Fruit fly (Drosophila melanogaster) whole organism, embryonic: ENCODE data around the gene CG4267.
A peak's percentile ranks its signal among the peaks of the same experiment; 100 is the strongest.

Experiments used
- Ada2b ChIP-seq: fragments of 200-800 bp; sonication (Bioruptor generic); IDR thresholded peaks from 2 replicates; pipeline ENCODE4 v1.3.6; 2022; ENCODE audit warnings: missing biosample characterization, missing genetic modification characterization
- BEAF-32 ChIP-seq: fragments of 200-800 bp; sonication (Bioruptor generic); optimal IDR thresholded peaks from 3 replicates; lab custom pipeline; 2017; ENCODE audit warnings: missing biosample characterization, missing genetic modification characterization, mild to moderate bottlenecking, moderate library complexity, missing genetic modification reagents
- CG10147 ChIP-seq: fragments of 200-800 bp; sonication (Bioruptor generic); optimal IDR thresholded peaks from 2 replicates; lab custom pipeline; 2019; ENCODE audit warnings: missing biosample characterization, mild to moderate bottlenecking, missing genetic modification characterization, moderate library complexity
- CG10274 ChIP-seq: fragments of 200-800 bp; sonication (Bioruptor generic); optimal IDR thresholded peaks from 3 replicates; lab custom pipeline; 2017; ENCODE audit warnings: missing biosample characterization, mild to moderate bottlenecking, missing genetic modification characterization
- CG10462 ChIP-seq: fragments of 200-800 bp; sonication (Bioruptor generic); optimal IDR thresholded peaks from 2 replicates; lab custom pipeline; 2016; ENCODE audit warnings: missing biosample characterization, missing genetic modification characterization
- CG11504 ChIP-seq: fragments of 200-800 bp; sonication (Bioruptor generic); optimal IDR thresholded peaks from 3 replicates; lab custom pipeline; 2019; ENCODE audit warnings: missing biosample characterization, mild to moderate bottlenecking, missing genetic modification characterization, moderate library complexity
- CG11695 ChIP-seq: fragments of 200-800 bp; sonication (Bioruptor generic); IDR thresholded peaks from 3 replicates; pipeline ENCODE4 v1.3.6; 2022; ENCODE audit warnings: missing biosample characterization, missing genetic modification characterization
- CG12659 ChIP-seq: fragments of 200-800 bp; sonication (Bioruptor generic); optimal IDR thresholded peaks from 3 replicates; lab custom pipeline; 2017; ENCODE audit warnings: mild to moderate bottlenecking, missing biosample characterization, missing genetic modification reagents, missing genetic modification characterization
- CG12769 ChIP-seq: fragments of 200-800 bp; sonication (Bioruptor generic); optimal IDR thresholded peaks from 2 replicates; lab custom pipeline; 2019; ENCODE audit warnings: missing biosample characterization, mild to moderate bottlenecking, missing genetic modification characterization, moderate library complexity
- CG14050 ChIP-seq: fragments of 200-800 bp; sonication (Bioruptor generic); IDR thresholded peaks from 3 replicates; pipeline ENCODE4 v1.3.6; 2022; ENCODE audit warnings: missing biosample characterization, missing genetic modification characterization
- CG14710 ChIP-seq: fragments of 200-800 bp; sonication (Bioruptor generic); optimal IDR thresholded peaks from 3 replicates; lab custom pipeline; 2019; ENCODE audit warnings: missing biosample characterization, mild to moderate bottlenecking, missing genetic modification characterization, moderate library complexity
- CG2889 ChIP-seq: fragments of 200-800 bp; sonication (Bioruptor generic); IDR thresholded peaks from 3 replicates; pipeline ENCODE4 v1.3.6; 2022; ENCODE audit warnings: missing biosample characterization, missing genetic modification characterization
- CG31224 ChIP-seq: fragments of 200-800 bp; sonication (Bioruptor generic); IDR thresholded peaks from 2 replicates; pipeline ENCODE4 v1.3.6; 2022; ENCODE audit warnings: missing biosample characterization, missing genetic modification characterization
- CG31365 ChIP-seq: fragments of 200-800 bp; sonication (Bioruptor generic); optimal IDR thresholded peaks from 2 replicates; lab custom pipeline; 2018; ENCODE audit warnings: missing biosample characterization, mild to moderate bottlenecking, missing genetic modification characterization
- CG3163 ChIP-seq: fragments of 200-800 bp; sonication (Bioruptor generic); optimal IDR thresholded peaks from 3 replicates; lab custom pipeline; 2016; ENCODE audit warnings: missing biosample characterization, missing genetic modification characterization
- CG34422 ChIP-seq: fragments of 200-800 bp; sonication (Bioruptor generic); IDR thresholded peaks from 3 replicates; pipeline ENCODE4 v1.3.6; 2022; ENCODE audit warnings: missing biosample characterization, missing genetic modification characterization
- CG4424 ChIP-seq: fragments of 200-800 bp; sonication (Bioruptor generic); optimal IDR thresholded peaks from 3 replicates; lab custom pipeline; 2016; ENCODE audit warnings: missing biosample characterization, missing genetic modification characterization
- CG6765 ChIP-seq: fragments of 200-800 bp; sonication (Bioruptor generic); optimal IDR thresholded peaks from 3 replicates; lab custom pipeline; 2017; ENCODE audit warnings: missing biosample characterization, mild to moderate bottlenecking, missing genetic modification characterization
- CG6854 ChIP-seq: fragments of 200-800 bp; sonication (Bioruptor generic); optimal IDR thresholded peaks from 3 replicates; lab custom pipeline; 2017; ENCODE audit warnings: missing biosample characterization, mild to moderate bottlenecking, missing genetic modification characterization
- CG7357 ChIP-seq: fragments of 200-800 bp; sonication (Bioruptor generic); IDR thresholded peaks from 3 replicates; pipeline ENCODE4 v1.3.6; 2022; ENCODE audit warnings: missing biosample characterization, missing genetic modification characterization
- CG9727 ChIP-seq: fragments of 200-800 bp; sonication (Bioruptor generic); optimal IDR thresholded peaks from 3 replicates; lab custom pipeline; 2017; ENCODE audit warnings: missing biosample characterization, mild to moderate bottlenecking, missing genetic modification characterization
- D ChIP-seq, 2 experiments: fragments of 200-800 bp in 1 of 2; fragments of >200 bp in 1 of 2; sonication (Bioruptor generic) in 1 of 2; optimal IDR thresholded peaks; 2 replicates in 1 of 2; 3 replicates in 1 of 2; lab custom pipeline; 2017; ENCODE audit warnings: mild to moderate bottlenecking in 1 of 2, missing biosample characterization in 1 of 2, missing genetic modification characterization in 1 of 2, missing genetic modification reagents in 1 of 2
- H2.0 ChIP-seq: fragments of 200-800 bp; sonication (Bioruptor generic); IDR thresholded peaks from 2 replicates; pipeline ENCODE4 v1.3.6; 2022; ENCODE audit warnings: missing biosample characterization, missing genetic modification characterization
- Hmx ChIP-seq: fragments of 200-800 bp; sonication (Bioruptor generic); optimal IDR thresholded peaks from 2 replicates; lab custom pipeline; 2016; ENCODE audit warnings: missing biosample characterization, missing genetic modification characterization
- Hsf ChIP-seq: fragments of 200-800 bp; sonication (Bioruptor generic); optimal IDR thresholded peaks from 3 replicates; lab custom pipeline; 2016; ENCODE audit warnings: missing biosample characterization, missing genetic modification characterization
- PHDP ChIP-seq: fragments of 200-800 bp; sonication (Bioruptor generic); optimal IDR thresholded peaks from 3 replicates; lab custom pipeline; 2018; ENCODE audit warnings: missing biosample characterization, mild to moderate bottlenecking, missing genetic modification characterization, moderate library complexity
- Ptx1 ChIP-seq: fragments of 200-800 bp; sonication (Bioruptor generic); IDR thresholded peaks from 2 replicates; pipeline ENCODE4 v1.3.6; 2022; ENCODE audit warnings: missing biosample characterization, missing genetic modification characterization
- Stat92E ChIP-seq, 3 experiments: fragments of >200 bp in 2 of 3; fragments of 200-800 bp in 1 of 3; sonication (Bioruptor generic) in 1 of 3; optimal IDR thresholded peaks; 2 replicates each; lab custom pipeline; 2017 to 2019; ENCODE audit warnings: missing biosample characterization in 3 of 3, missing genetic modification characterization in 3 of 3, mild to moderate bottlenecking in 1 of 3, moderate library complexity in 1 of 3
- aop ChIP-seq: fragments of 200-800 bp; sonication (Bioruptor generic); IDR thresholded peaks from 2 replicates; pipeline ENCODE4 v1.3.6; 2022; ENCODE audit warnings: missing biosample characterization, missing genetic modification characterization
- ase ChIP-seq: fragments of 200-800 bp; sonication (Bioruptor generic); IDR thresholded peaks from 3 replicates; pipeline ENCODE4 v1.3.6; 2022; ENCODE audit warnings: missing biosample characterization, missing genetic modification characterization
- bcd ChIP-seq: fragments of 200-800 bp; sonication (Bioruptor generic); optimal IDR thresholded peaks from 2 replicates; lab custom pipeline; 2017; ENCODE audit warnings: missing biosample characterization, mild to moderate bottlenecking, missing genetic modification characterization
- cg ChIP-seq: fragments of 200-800 bp; sonication (Bioruptor generic); optimal IDR thresholded peaks from 3 replicates; lab custom pipeline; 2019; ENCODE audit warnings: missing biosample characterization, mild to moderate bottlenecking, missing genetic modification characterization, moderate library complexity
- chn ChIP-seq: fragments of 200-800 bp; sonication (Bioruptor generic); optimal IDR thresholded peaks from 2 replicates; lab custom pipeline; 2016; ENCODE audit warnings: missing biosample characterization, missing genetic modification characterization
- cwo ChIP-seq: fragments of 200-800 bp; sonication (Bioruptor generic); optimal IDR thresholded peaks from 3 replicates; lab custom pipeline; 2017; ENCODE audit warnings: missing biosample characterization, missing genetic modification characterization, mild to moderate bottlenecking, moderate library complexity, missing genetic modification reagents
- da ChIP-seq: fragments of 200-800 bp; sonication (Bioruptor generic); optimal IDR thresholded peaks from 2 replicates; lab custom pipeline; 2016; ENCODE audit warnings: missing biosample characterization, missing genetic modification characterization
- dmrt11E ChIP-seq: fragments of 200-800 bp; sonication (Bioruptor generic); optimal IDR thresholded peaks from 3 replicates; lab custom pipeline; 2018; ENCODE audit warnings: missing biosample characterization, mild to moderate bottlenecking, missing genetic modification characterization, moderate library complexity
- exex ChIP-seq: fragments of 200-800 bp; sonication (Bioruptor generic); optimal IDR thresholded peaks from 4 replicates; lab custom pipeline; 2018; ENCODE audit warnings: missing biosample characterization, mild to moderate bottlenecking, missing genetic modification characterization, moderate library complexity
- fd96Cb ChIP-seq: fragments of 200-800 bp; sonication (Bioruptor generic); optimal IDR thresholded peaks from 2 replicates; lab custom pipeline; 2018; ENCODE audit warnings: missing biosample characterization, mild to moderate bottlenecking, missing genetic modification characterization, moderate library complexity
- fru ChIP-seq: fragments of >200 bp; optimal IDR thresholded peaks from 2 replicates; lab custom pipeline; 2017
- inv ChIP-seq: fragments of 200-800 bp; sonication (Bioruptor generic); IDR thresholded peaks from 2 replicates; pipeline ENCODE4 v1.3.6; 2022; ENCODE audit warnings: missing biosample characterization, missing genetic modification characterization; ENCODE audit not compliant: partially characterized antibody
- jing ChIP-seq: fragments of 200-800 bp; sonication (Bioruptor generic); optimal IDR thresholded peaks from 2 replicates; lab custom pipeline; 2018; ENCODE audit warnings: missing biosample characterization, mild to moderate bottlenecking, missing genetic modification characterization
- lab ChIP-seq: fragments of 200-800 bp; sonication (Bioruptor generic); optimal IDR thresholded peaks from 3 replicates; lab custom pipeline; 2017; ENCODE audit warnings: missing biosample characterization, missing genetic modification characterization, mild to moderate bottlenecking, moderate library complexity, missing genetic modification reagents
- row ChIP-seq: fragments of 200-800 bp; sonication (Bioruptor generic); IDR thresholded peaks from 3 replicates; pipeline ENCODE4 v1.3.6; 2022; ENCODE audit warnings: missing biosample characterization, missing genetic modification characterization
- run ChIP-seq: fragments of 200-800 bp; sonication (Bioruptor generic); optimal IDR thresholded peaks from 3 replicates; lab custom pipeline; 2018; ENCODE audit warnings: missing biosample characterization, mild to moderate bottlenecking, missing genetic modification characterization
- sc ChIP-seq, 3 experiments: fragments of >200 bp in 2 of 3; fragments of 200-800 bp in 1 of 3; sonication (Bioruptor generic) in 1 of 3; optimal IDR thresholded peaks; 2 replicates in 2 of 3; 3 replicates in 1 of 3; lab custom pipeline; 2017; ENCODE audit warnings: mild to moderate bottlenecking in 1 of 3, missing biosample characterization in 1 of 3, missing genetic modification characterization in 1 of 3, missing genetic modification reagents in 1 of 3
- toy ChIP-seq: fragments of 200-800 bp; sonication (Bioruptor generic); IDR thresholded peaks from 2 replicates; pipeline ENCODE4 v1.3.6; 2022; ENCODE audit warnings: missing biosample characterization, missing genetic modification characterization
- trem ChIP-seq: fragments of 200-800 bp; optimal IDR thresholded peaks from 3 replicates; lab custom pipeline; 2019; ENCODE audit warnings: missing biosample characterization, mild to moderate bottlenecking, missing genetic modification characterization, moderate library complexity
- wek ChIP-seq: fragments of 200-800 bp; sonication (Bioruptor generic); optimal IDR thresholded peaks from 3 replicates; lab custom pipeline; 2018; ENCODE audit warnings: missing biosample characterization, mild to moderate bottlenecking, missing genetic modification characterization, moderate library complexity
- zfh1 ChIP-seq: fragments of 200-800 bp; sonication (Bioruptor generic); IDR thresholded peaks from 3 replicates; pipeline ENCODE4 v1.3.6; 2022; ENCODE audit warnings: missing biosample characterization, missing genetic modification characterization

The CG4267 gene

DNA sequence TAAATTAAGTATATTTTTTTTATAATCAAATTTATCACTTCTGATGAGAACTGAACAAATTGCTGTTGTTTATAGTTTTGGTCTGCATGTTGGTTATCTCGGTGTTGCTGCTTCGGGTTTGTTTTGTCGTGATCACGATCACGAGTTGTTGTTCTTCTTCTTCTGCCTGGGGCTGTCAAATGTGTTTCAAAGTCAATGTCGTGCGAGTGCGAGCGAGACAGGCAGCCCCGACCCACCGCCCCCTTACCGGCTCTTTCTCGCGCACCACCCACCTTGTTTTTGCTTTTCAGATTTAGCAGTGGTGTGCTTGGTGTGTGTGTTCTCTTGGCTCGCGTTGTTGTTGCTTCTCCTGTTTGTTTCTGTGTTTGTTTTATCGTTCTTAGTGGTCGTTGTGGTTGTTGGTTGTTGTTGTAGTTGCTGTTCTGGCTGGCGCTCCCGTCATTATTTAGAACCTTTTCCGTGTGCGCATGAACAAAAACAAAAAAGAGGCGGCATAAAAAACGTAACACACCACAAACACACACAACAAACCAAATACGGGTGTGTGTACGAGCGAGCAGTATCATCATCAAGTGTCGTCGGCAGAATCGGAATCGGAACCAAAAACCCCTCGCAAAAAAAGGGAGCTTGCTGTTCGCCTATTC is 44.6 kb upstream of the CG4267 start, which contains the start of gene COX7AL2:
Gene COX7AL2, minus strand, starts transcription at position 438 of the 644 bp plus-strand sequence.
- TF ChIP-seq cg (GFP tag; lab: Kevin White, UChicago) (peak; percentile 55), zfh1 (GFP tag; lab: Robert Waterston, UW) (no peak), CG10274 (GFP tag; lab: Kevin White, UChicago) (peak; percentile 38), Stat92E (GFP tag; optimal IDR thresholded peaks at IDR 0.05; lab: Kevin White, UChicago) (peak in 1 of 3 experiments; percentile 70), CG6854 (GFP tag; lab: Kevin White, UChicago) (no peak), dmrt11E (no peak), CG2889 (GFP tag; lab: Robert Waterston, UW) (no peak), CG14050 (no peak), Ptx1 (GFP tag; lab: Robert Waterston, UW) (no peak), CG31224 (GFP tag; lab: Robert Waterston, UW) (no peak), fru (no peak), row (GFP tag; lab: Robert Waterston, UW) (no peak), Hmx (no peak), CG12659 (GFP tag; lab: Kevin White, UChicago) (no peak), CG31365 (no peak), da (GFP tag; lab: Kevin White, UChicago) (no peak), CG6765 (peak; percentile 31), PHDP (tag; lab: Kevin White, UChicago) (no peak), Hsf (no peak), bcd (peak; percentile 36), lab (GFP tag; lab: Kevin White, UChicago) (no peak), CG34422 (GFP tag; lab: Robert Waterston, UW) (no peak), ase (GFP tag; lab: Robert Waterston, UW) (no peak), CG7357 (GFP tag; lab: Robert Waterston, UW) (0 out of 3 replicates have a peak, but pooled peaks have one; percentile 11), jing (GFP tag; lab: Kevin White, UChicago) (no peak), exex (tag; lab: Kevin White, UChicago) (peak; percentile 34), run (tag; lab: Kevin White, UChicago) (peak; percentile 20), aop (GFP tag; lab: Robert Waterston, UW) (no peak), D (optimal IDR thresholded peaks at IDR 0.05; lab: Kevin White, UChicago) (no peak), D (GFP tag; optimal IDR thresholded peaks at IDR 0.05; lab: Kevin White, UChicago) (no peak), toy (GFP tag; lab: Robert Waterston, UW) (no peak), CG11695 (GFP tag; lab: Robert Waterston, UW) (no peak), fd96Cb (no peak), CG14710 (tag; lab: Kevin White, UChicago) (no peak), CG4424 (GFP tag; lab: Kevin White, UChicago) (peak; percentile 37), sc (optimal IDR thresholded peaks at IDR 0.05; lab: Kevin White, UChicago) (no peak), sc (GFP tag; optimal IDR thresholded peaks at IDR 0.05; lab: Kevin White, UChicago) (peak; percentile 19), chn (GFP tag; lab: Kevin White, UChicago) (no peak), wek (no peak), CG11504 (tag; lab: Kevin White, UChicago) (peak; percentile 26), BEAF-32 (GFP tag; lab: Kevin White, UChicago) (peak; percentile 59), H2.0 (GFP tag; lab: Robert Waterston, UW) (no peak), inv (GFP tag; lab: Robert Waterston, UW) (no peak), CG3163 (GFP tag; lab: Kevin White, UChicago) (no peak), CG12769 (tag; lab: Kevin White, UChicago) (peak; percentile 71), CG9727 (GFP tag; lab: Kevin White, UChicago) (no peak), CG10462 (GFP tag; lab: Kevin White, UChicago) (no peak), trem (tag; lab: Kevin White, UChicago) (no peak), CG10147 (GFP tag; lab: Kevin White, UChicago) (no peak), Ada2b (no peak), cwo (GFP tag; lab: Kevin White, UChicago) (peak; percentile 89)
